Fruit fly (Drosophila melanogaster) whole organism, prepupa: ENCODE data around the gene teq.

Experiments
- CG10631 ChIP-seq: fragments of 200-800 bp; sonication (Bioruptor generic); optimal IDR thresholded peaks from 2 replicates; lab custom pipeline; 2016; ENCODE audit warnings: missing biosample characterization, missing genetic modification characterization
- CG11294 ChIP-seq: fragments of 200-800 bp; sonication (Bioruptor generic); IDR thresholded peaks from 2 replicates; pipeline ENCODE4 v1.3.6; 2022; ENCODE audit warnings: missing biosample characterization, missing genetic modification characterization
- CG11762 ChIP-seq: fragments of 200-800 bp; sonication (Bioruptor generic); optimal IDR thresholded peaks from 3 replicates; lab custom pipeline; 2016; ENCODE audit warnings: missing biosample characterization, missing genetic modification characterization; ENCODE audit not compliant: insufficient read depth
- CG15336 ChIP-seq: fragments of 200-800 bp; sonication (Bioruptor generic); IDR thresholded peaks from 2 replicates; pipeline ENCODE4 v1.3.6; 2022; ENCODE audit warnings: missing biosample characterization, missing genetic modification characterization
- CG1621 ChIP-seq: fragments of 200-800 bp; sonication (Bioruptor generic); optimal IDR thresholded peaks from 3 replicates; lab custom pipeline; 2018; ENCODE audit warnings: missing biosample characterization, mild to moderate bottlenecking, missing genetic modification characterization
- CG32006 ChIP-seq: fragments of 200-800 bp; sonication (Bioruptor generic); optimal IDR thresholded peaks from 3 replicates; lab custom pipeline; 2017; ENCODE audit warnings: missing biosample characterization, mild to moderate bottlenecking, missing genetic modification characterization
- CG34406 ChIP-seq: fragments of 200-800 bp; sonication (Bioruptor generic); optimal IDR thresholded peaks from 3 replicates; lab custom pipeline; 2016; ENCODE audit warnings: missing biosample characterization, missing genetic modification characterization
- CG3919 ChIP-seq: fragments of 200-800 bp; sonication (Bioruptor generic); optimal IDR thresholded peaks from 3 replicates; lab custom pipeline; 2016; ENCODE audit warnings: missing biosample characterization, missing genetic modification characterization
- CG4318 ChIP-seq: fragments of 200-800 bp; sonication (Bioruptor generic); optimal IDR thresholded peaks from 3 replicates; lab custom pipeline; 2017; ENCODE audit warnings: missing biosample characterization, mild to moderate bottlenecking, missing genetic modification characterization
- CG6276 ChIP-seq: fragments of 200-800 bp; sonication (Bioruptor generic); optimal IDR thresholded peaks from 2 replicates; lab custom pipeline; 2017; ENCODE audit warnings: missing biosample characterization, mild to moderate bottlenecking, missing genetic modification characterization
- CG6792 ChIP-seq: fragments of 200-800 bp; sonication (Bioruptor generic); optimal IDR thresholded peaks from 3 replicates; lab custom pipeline; 2016; ENCODE audit warnings: missing biosample characterization, missing genetic modification characterization
- CG8119 ChIP-seq: fragments of 200-800 bp; sonication (Bioruptor generic); IDR thresholded peaks from 3 replicates; pipeline ENCODE4 v1.3.6; 2022; ENCODE audit warnings: missing biosample characterization, missing genetic modification characterization
- CG8319 ChIP-seq: fragments of 200-800 bp; sonication (Bioruptor generic); optimal IDR thresholded peaks from 3 replicates; lab custom pipeline; 2016; ENCODE audit warnings: missing biosample characterization, missing genetic modification characterization
- CG8632 ChIP-seq: fragments of 200-800 bp; sonication (Bioruptor generic); optimal IDR thresholded peaks from 3 replicates; lab custom pipeline; 2016; ENCODE audit warnings: missing biosample characterization, missing genetic modification characterization
- Eip78C ChIP-seq: fragments of 200-800 bp; sonication (Bioruptor generic); peaks from one replicate; lab custom pipeline; 2016; ENCODE audit warnings: missing biosample characterization, missing genetic modification characterization
- Ets21C ChIP-seq: fragments of 200-800 bp; sonication (Bioruptor generic); optimal IDR thresholded peaks from 3 replicates; lab custom pipeline; 2016; ENCODE audit warnings: missing biosample characterization, missing genetic modification characterization
- Ets96B ChIP-seq: fragments of 200-800 bp; optimal IDR thresholded peaks from 2 replicates; lab custom pipeline; 2019; ENCODE audit warnings: missing biosample characterization, mild to moderate bottlenecking, missing genetic modification characterization, moderate library complexity
- Hr39 ChIP-seq: fragments of 200-800 bp; sonication (Bioruptor generic); optimal IDR thresholded peaks from 2 replicates; lab custom pipeline; 2016; ENCODE audit warnings: missing biosample characterization, missing genetic modification characterization
- Hr4 ChIP-seq: fragments of 200-800 bp; sonication (Bioruptor generic); optimal IDR thresholded peaks from 3 replicates; lab custom pipeline; 2016; ENCODE audit warnings: missing biosample characterization, missing genetic modification characterization
- Met ChIP-seq: fragments of 200-800 bp; sonication (Bioruptor generic); optimal IDR thresholded peaks from 3 replicates; lab custom pipeline; 2016; ENCODE audit warnings: missing biosample characterization, missing genetic modification characterization
- OdsH ChIP-seq: fragments of 200-800 bp; sonication (Bioruptor generic); optimal IDR thresholded peaks from 3 replicates; lab custom pipeline; 2016; ENCODE audit warnings: missing biosample characterization, missing genetic modification characterization
- Sox102F ChIP-seq: fragments of 200-800 bp; sonication (Bioruptor generic); optimal IDR thresholded peaks from 2 replicates; lab custom pipeline; 2016; ENCODE audit warnings: missing biosample characterization, mild to moderate bottlenecking, missing genetic modification characterization
- Sox15 ChIP-seq: fragments of 200-800 bp; sonication (Bioruptor generic); optimal IDR thresholded peaks from 3 replicates; lab custom pipeline; 2016; ENCODE audit warnings: missing biosample characterization, missing genetic modification characterization
- achi ChIP-seq: fragments of 200-800 bp; sonication (Bioruptor generic); optimal IDR thresholded peaks from 3 replicates; lab custom pipeline; 2016; ENCODE audit warnings: missing biosample characterization, missing genetic modification characterization
- acj6 ChIP-seq: fragments of 200-800 bp; sonication (Bioruptor generic); optimal IDR thresholded peaks from 3 replicates; lab custom pipeline; 2016; ENCODE audit warnings: missing biosample characterization, missing genetic modification characterization
- dac ChIP-seq: fragments of 200-800 bp; sonication (Bioruptor generic); optimal IDR thresholded peaks from 2 replicates; lab custom pipeline; 2017; ENCODE audit warnings: missing biosample characterization, mild to moderate bottlenecking, missing genetic modification characterization
- dsx ChIP-seq: fragments of 200-800 bp; optimal IDR thresholded peaks from 3 replicates; lab custom pipeline; 2019; ENCODE audit warnings: missing biosample characterization, mild to moderate bottlenecking, missing genetic modification characterization, moderate library complexity; ENCODE audit not compliant: poor library complexity, severe bottlenecking
- eg ChIP-seq: fragments of 200-800 bp; sonication (Bioruptor generic); IDR thresholded peaks from 3 replicates; pipeline ENCODE4 v1.3.6; 2022; ENCODE audit warnings: missing biosample characterization, missing genetic modification characterization
- esn ChIP-seq: fragments of 200-800 bp; sonication (Bioruptor generic); optimal IDR thresholded peaks from 2 replicates; lab custom pipeline; 2016; ENCODE audit warnings: missing biosample characterization, mild to moderate bottlenecking, missing genetic modification characterization, moderate library complexity
- fd59A ChIP-seq: fragments of 200-800 bp; sonication (Bioruptor generic); optimal IDR thresholded peaks from 2 replicates; lab custom pipeline; 2017; ENCODE audit warnings: missing biosample characterization, mild to moderate bottlenecking, missing genetic modification characterization, missing genetic modification reagents
- lz ChIP-seq: fragments of 200-800 bp; sonication (Bioruptor generic); optimal IDR thresholded peaks from 3 replicates; lab custom pipeline; 2016; ENCODE audit warnings: missing biosample characterization, missing genetic modification characterization
- net ChIP-seq: fragments of 200-800 bp; sonication (Bioruptor generic); optimal IDR thresholded peaks from 3 replicates; lab custom pipeline; 2016; ENCODE audit warnings: missing biosample characterization, missing genetic modification characterization
- pdm3 ChIP-seq: fragments of 200-800 bp; sonication (Bioruptor generic); optimal IDR thresholded peaks from 3 replicates; lab custom pipeline; 2016; ENCODE audit warnings: missing biosample characterization, missing genetic modification characterization
- salr ChIP-seq, 2 experiments: fragments of 200-800 bp; sonication (Bioruptor generic); optimal IDR thresholded peaks; 3 replicates each; lab custom pipeline; 2016 to 2018; ENCODE audit warnings: missing biosample characterization in 2 of 2, missing genetic modification characterization in 2 of 2, mild to moderate bottlenecking in 1 of 2
- spab ChIP-seq: fragments of 200-800 bp; sonication (Bioruptor generic); optimal IDR thresholded peaks from 2 replicates; lab custom pipeline; 2017; ENCODE audit warnings: missing biosample characterization, mild to moderate bottlenecking, missing genetic modification characterization, missing genetic modification reagents
- ss ChIP-seq, 2 experiments: fragments of 200-800 bp; sonication (Bioruptor generic); optimal IDR thresholded peaks; 2 replicates in 1 of 2; 3 replicates in 1 of 2; lab custom pipeline; 2017 to 2018; ENCODE audit warnings: mild to moderate bottlenecking in 2 of 2, missing biosample characterization in 2 of 2, missing genetic modification characterization in 2 of 2, moderate library complexity in 1 of 2
- topi ChIP-seq: fragments of 200-800 bp; sonication (Bioruptor generic); optimal IDR thresholded peaks from 3 replicates; lab custom pipeline; 2016; ENCODE audit warnings: missing biosample characterization, missing genetic modification characterization
- vri ChIP-seq: fragments of 200-800 bp; sonication (Bioruptor generic); optimal IDR thresholded peaks from 3 replicates; lab custom pipeline; 2016; ENCODE audit warnings: missing biosample characterization, mild to moderate bottlenecking, missing genetic modification characterization

The teq gene

dm6 chr3L:9127690-9128458, 53.4 kb downstream of the teq start (continued):
- no peak for TF ChIP-seq CG6792 (GFP tag; lab: Kevin White, UChicago)
- TF ChIP-seq CG6276 (GFP tag; lab: Kevin White, UChicago): peak; percentile 49
- peak in 1 of 2 experiments; percentile 26 for TF ChIP-seq salr (GFP tag; optimal IDR thresholded peaks at IDR 0.05; lab: Kevin White, UChicago)
- TF ChIP-seq CG8632 (GFP tag; lab: Kevin White, UChicago): no peak
- TF ChIP-seq CG32006 (GFP tag; lab: Kevin White, UChicago): peak; percentile 75
- TF ChIP-seq CG4318 (GFP tag; lab: Kevin White, UChicago): peak; percentile 44
- no peak for TF ChIP-seq vri (GFP tag; lab: Kevin White, UChicago)
- TF ChIP-seq CG11762 (GFP tag; lab: Kevin White, UChicago): no peak
- TF ChIP-seq CG15336 (GFP tag; lab: Robert Waterston, UW): peak; percentile 36; the same call in 1 of the 2 replicates
- peak; percentile 24 for TF ChIP-seq Ets96B (tag; lab: Kevin White, UChicago)
- TF ChIP-seq achi (GFP tag; lab: Kevin White, UChicago): peak; percentile 7
- peak; percentile 17 for TF ChIP-seq CG3919 (GFP tag; lab: Kevin White, UChicago)
- peak; percentile 74 for TF ChIP-seq Eip78C (GFP tag; lab: Kevin White, UChicago)
- peak; percentile 14 for TF ChIP-seq dac (GFP tag; lab: Kevin White, UChicago)
- peak; percentile 29; the same call in 1 of the 3 replicates for TF ChIP-seq eg

dm6 chr3L:9128700-9129582, 54.5 kb downstream of the teq start:
- TF ChIP-seq CG10631 (GFP tag; lab: Kevin White, UChicago) (peak; percentile 32), CG1621 (tag; lab: Kevin White, UChicago) (no peak), spab (GFP tag; lab: Kevin White, UChicago) (no peak), CG4318 (GFP tag; lab: Kevin White, UChicago) (peak; percentile 63), fd59A (peak; percentile 20), OdsH (GFP tag; lab: Kevin White, UChicago) (peak; percentile 58), net (peak; percentile 52), Hr39 (GFP tag; lab: Kevin White, UChicago) (no peak), vri (GFP tag; lab: Kevin White, UChicago) (no peak), Sox15 (GFP tag; lab: Kevin White, UChicago) (no peak), Met (GFP tag; lab: Kevin White, UChicago) (no peak), achi (GFP tag; lab: Kevin White, UChicago) (peak; percentile 44), CG11294 (GFP tag; lab: Robert Waterston, UW) (no peak), Eip78C (GFP tag; lab: Kevin White, UChicago) (peak; percentile 64), CG15336 (GFP tag; lab: Robert Waterston, UW) (peak; percentile 46; the same call in 1 of the 2 replicates), ss (GFP tag; optimal IDR thresholded peaks at IDR 0.05; lab: Kevin White, UChicago) (no peak), CG32006 (GFP tag; lab: Kevin White, UChicago) (peak; percentile 85), dsx (peak; percentile 5), CG3919 (GFP tag; lab: Kevin White, UChicago) (peak; percentile 12), dac (GFP tag; lab: Kevin White, UChicago) (no peak), CG6792 (GFP tag; lab: Kevin White, UChicago) (no peak), CG8319 (GFP tag; lab: Kevin White, UChicago) (no peak), pdm3 (GFP tag; lab: Kevin White, UChicago) (peak; percentile 38), eg (no peak), Ets96B (tag; lab: Kevin White, UChicago) (peak; percentile 22), salr (GFP tag; optimal IDR thresholded peaks at IDR 0.05; lab: Kevin White, UChicago) (peak in 1 of 2 experiments; percentile 66), CG34406 (GFP tag; lab: Kevin White, UChicago) (peak; percentile 15), CG6276 (GFP tag; lab: Kevin White, UChicago) (peak; percentile 71), esn (GFP tag; lab: Kevin White, UChicago) (no peak), acj6 (GFP tag; lab: Kevin White, UChicago) (peak; percentile 9), Sox102F (GFP tag; lab: Kevin White, UChicago) (no peak), Ets21C (GFP tag; lab: Kevin White, UChicago) (no peak), Hr4 (GFP tag; lab: Kevin White, UChicago) (peak; percentile 49), topi (GFP tag; lab: Kevin White, UChicago) (no peak), CG8119 (GFP tag; lab: Robert Waterston, UW) (peak; percentile 56; the same call in 2 of the 3 replicates), lz (no peak)
